Fruit fly (Drosophila melanogaster) whole organism, adult: ENCODE data around the gene eIF3i.

Experiments used
- CG11617 ChIP-seq: fragments of 200-800 bp; sonication (Bioruptor generic); optimal IDR thresholded peaks from 2 replicates; lab custom pipeline; 2017; ENCODE audit warnings: mild to moderate bottlenecking, missing biosample characterization, missing genetic modification reagents, missing genetic modification characterization
- CG12768 ChIP-seq: fragments of 200-800 bp; sonication (Bioruptor generic); optimal IDR thresholded peaks from 2 replicates; lab custom pipeline; 2017; ENCODE audit warnings: missing biosample characterization, missing genetic modification characterization, mild to moderate bottlenecking, moderate library complexity, missing genetic modification reagents
- CG14711 ChIP-seq: fragments of 200-800 bp; sonication (Bioruptor generic); optimal IDR thresholded peaks from 2 replicates; lab custom pipeline; 2018; ENCODE audit warnings: missing biosample characterization, mild to moderate bottlenecking, missing genetic modification characterization, moderate library complexity
- CG1620 ChIP-seq: fragments of 200-800 bp; sonication (Bioruptor generic); optimal IDR thresholded peaks from 2 replicates; lab custom pipeline; 2016; ENCODE audit warnings: missing biosample characterization, missing genetic modification characterization
- CG33017 ChIP-seq: fragments of 200-800 bp; sonication (Bioruptor generic); optimal IDR thresholded peaks from 2 replicates; lab custom pipeline; 2018; ENCODE audit warnings: missing biosample characterization, mild to moderate bottlenecking, missing genetic modification characterization, moderate library complexity
- CG5204 ChIP-seq: fragments of 200-800 bp; sonication (Bioruptor generic); optimal IDR thresholded peaks from 2 replicates; lab custom pipeline; 2016; ENCODE audit warnings: missing biosample characterization, missing genetic modification characterization
- CG7045 ChIP-seq: fragments of 200-800 bp; sonication (Bioruptor generic); optimal IDR thresholded peaks from 2 replicates; lab custom pipeline; 2017; ENCODE audit warnings: missing biosample characterization, mild to moderate bottlenecking, missing genetic modification characterization
- CG7101 ChIP-seq: fragments of 200-800 bp; sonication (Bioruptor generic); optimal IDR thresholded peaks from 2 replicates; lab custom pipeline; 2018; ENCODE audit warnings: missing biosample characterization, mild to moderate bottlenecking, missing genetic modification characterization, moderate library complexity
- Clk ChIP-seq: fragments of 200-800 bp; sonication (Bioruptor generic); optimal IDR thresholded peaks from 2 replicates; lab custom pipeline; 2017; ENCODE audit warnings: missing biosample characterization, missing genetic modification characterization
- Crg-1 ChIP-seq: fragments of 200-800 bp; sonication (Bioruptor generic); optimal IDR thresholded peaks from 2 replicates; lab custom pipeline; 2016; ENCODE audit warnings: missing biosample characterization, missing genetic modification characterization
- Hr96 ChIP-seq: fragments of 200-800 bp; sonication (Bioruptor generic); optimal IDR thresholded peaks from 2 replicates; lab custom pipeline; 2016; ENCODE audit warnings: missing biosample characterization, missing genetic modification characterization
- Mnt ChIP-seq: fragments of 200-800 bp; sonication (Bioruptor generic); optimal IDR thresholded peaks from 2 replicates; lab custom pipeline; 2016; ENCODE audit warnings: missing biosample characterization, mild to moderate bottlenecking, missing genetic modification characterization
- bab1 ChIP-seq: fragments of 200-800 bp; sonication (Bioruptor generic); optimal IDR thresholded peaks from 3 replicates; lab custom pipeline; 2019; ENCODE audit warnings: missing biosample characterization, mild to moderate bottlenecking, missing genetic modification characterization, moderate library complexity
- cic ChIP-seq: fragments of 200-800 bp; sonication (Bioruptor generic); optimal IDR thresholded peaks from 2 replicates; lab custom pipeline; 2017; ENCODE audit warnings: missing biosample characterization, mild to moderate bottlenecking, missing genetic modification characterization, moderate library complexity
- cnc ChIP-seq, 2 experiments: fragments of >200 bp; optimal IDR thresholded peaks; 2 replicates each; lab custom pipeline; 2017
- kay ChIP-seq: fragments of 200-800 bp; sonication (Bioruptor generic); peaks from one replicate; lab custom pipeline; 2016; ENCODE audit warnings: missing biosample characterization, missing genetic modification characterization, borderline replicate concordance
- ovo ChIP-seq: fragments of 200-800 bp; sonication (Bioruptor generic); optimal IDR thresholded peaks from 2 replicates; lab custom pipeline; 2016; ENCODE audit warnings: missing biosample characterization, missing genetic modification characterization
- pad ChIP-seq: fragments of 200-800 bp; sonication (Bioruptor generic); optimal IDR thresholded peaks from 3 replicates; lab custom pipeline; 2017; ENCODE audit warnings: missing biosample characterization, missing genetic modification characterization, mild to moderate bottlenecking, moderate library complexity, missing genetic modification reagents
- tj ChIP-seq: fragments of 200-800 bp; sonication (Bioruptor generic); optimal IDR thresholded peaks from 3 replicates; lab custom pipeline; 2017; ENCODE audit warnings: missing biosample characterization, mild to moderate bottlenecking, missing genetic modification characterization, moderate library complexity
- toe ChIP-seq: fragments of 200-800 bp; sonication (Bioruptor generic); optimal IDR thresholded peaks from 2 replicates; lab custom pipeline; 2016; ENCODE audit warnings: missing biosample characterization, missing genetic modification characterization

The eIF3i gene

dm6 chr2L:5004677-5005463, 37.3 kb upstream of the eIF3i start:
- TF ChIP-seq Clk (GFP tag; lab: Kevin White, UChicago) (peak; percentile 95), CG5204 (GFP tag; lab: Kevin White, UChicago) (peak; percentile 96), pad (GFP tag; lab: Kevin White, UChicago) (peak; percentile 80), CG7045 (GFP tag; lab: Kevin White, UChicago) (peak; percentile 97), CG14711 (tag; lab: Kevin White, UChicago) (peak; percentile 90), Crg-1 (peak; percentile 89), bab1 (GFP tag; lab: Kevin White, UChicago) (peak; percentile 89), Mnt (GFP tag; lab: Kevin White, UChicago) (peak; percentile 76), tj (peak; percentile 48), Hr96 (GFP tag; lab: Kevin White, UChicago) (peak; percentile 93), cic (GFP tag; lab: Kevin White, UChicago) (peak; percentile 69), cnc (optimal IDR thresholded peaks at IDR 0.05; lab: Kevin White, UChicago) (no peak), CG1620 (peak; percentile 78), CG12768 (GFP tag; lab: Kevin White, UChicago) (peak; percentile 97), toe (GFP tag; lab: Kevin White, UChicago) (peak; percentile 93), CG7101 (tag; lab: Kevin White, UChicago) (peak; percentile 96), kay (GFP tag; lab: Kevin White, UChicago) (no peak), ovo (GFP tag; lab: Kevin White, UChicago) (peak; percentile 31), CG33017 (peak; percentile 96), CG11617 (GFP tag; lab: Kevin White, UChicago) (peak; percentile 88)

DNA sequence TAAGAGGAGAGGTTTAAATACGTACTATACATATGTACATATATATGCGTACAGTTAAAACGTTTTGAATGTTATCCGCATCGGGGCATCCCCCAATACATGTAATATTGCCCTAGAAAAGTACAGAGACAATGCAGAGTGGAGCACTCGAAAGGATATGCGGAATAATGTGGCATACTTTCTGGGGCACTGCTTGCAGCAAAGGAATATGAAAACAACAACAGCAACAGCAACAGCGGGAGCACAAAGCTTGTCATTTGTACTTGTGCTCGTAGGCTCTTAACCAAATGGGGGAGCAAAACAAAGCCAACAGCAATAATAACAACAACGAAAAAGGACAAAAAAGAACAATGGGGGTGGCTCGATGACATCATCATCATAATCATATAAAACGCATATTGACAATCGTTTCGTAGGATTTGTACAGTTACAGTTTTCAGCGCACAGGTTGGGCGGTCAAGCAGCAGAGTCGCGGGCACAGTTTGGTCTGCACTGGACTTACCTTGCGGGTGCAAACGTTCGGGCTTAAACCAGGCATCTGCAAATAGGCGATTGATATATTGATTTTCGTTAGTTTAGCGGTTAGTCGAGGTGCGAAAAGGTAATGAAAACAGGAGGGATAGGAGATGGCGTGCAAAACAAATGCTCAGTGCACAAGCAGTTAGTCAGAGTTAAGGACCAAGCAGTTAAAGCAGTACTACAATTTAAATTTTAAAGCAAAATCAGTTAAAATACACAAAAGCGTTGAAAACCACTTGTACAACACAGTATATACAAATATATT, 36.3 kb upstream of the eIF3i start:
- TF ChIP-seq bab1 (GFP tag; lab: Kevin White, UChicago): no peak
- TF ChIP-seq CG11617 (GFP tag; lab: Kevin White, UChicago): no peak
- no peak for TF ChIP-seq kay (GFP tag; lab: Kevin White, UChicago)
- TF ChIP-seq pad (GFP tag; lab: Kevin White, UChicago): no peak
- TF ChIP-seq Clk (GFP tag; lab: Kevin White, UChicago): no peak
- no peak for TF ChIP-seq cic (GFP tag; lab: Kevin White, UChicago)
- no peak for TF ChIP-seq CG7101 (tag; lab: Kevin White, UChicago)
- no peak for TF ChIP-seq CG12768 (GFP tag; lab: Kevin White, UChicago)
- TF ChIP-seq CG5204 (GFP tag; lab: Kevin White, UChicago): no peak
- TF ChIP-seq CG1620: no peak
- no peak for TF ChIP-seq tj
- TF ChIP-seq toe (GFP tag; lab: Kevin White, UChicago): no peak

dm6 chr2L:5002711-5003402, 35.3 kb upstream of the eIF3i start:
- TF ChIP-seq tj (peak; percentile 64), CG5204 (GFP tag; lab: Kevin White, UChicago) (peak; percentile 7), cnc (optimal IDR thresholded peaks at IDR 0.05; lab: Kevin White, UChicago) (no peak), Mnt (GFP tag; lab: Kevin White, UChicago) (peak; percentile 32), CG7101 (tag; lab: Kevin White, UChicago) (peak; percentile 76), bab1 (GFP tag; lab: Kevin White, UChicago) (peak; percentile 10), CG11617 (GFP tag; lab: Kevin White, UChicago) (peak; percentile 54), cic (GFP tag; lab: Kevin White, UChicago) (peak; percentile 70), CG12768 (GFP tag; lab: Kevin White, UChicago) (peak; percentile 82), toe (GFP tag; lab: Kevin White, UChicago) (peak; percentile 25), pad (GFP tag; lab: Kevin White, UChicago) (peak; percentile 39), CG7045 (GFP tag; lab: Kevin White, UChicago) (peak; percentile 74), Crg-1 (peak; percentile 29), Clk (GFP tag; lab: Kevin White, UChicago) (peak; percentile 13), ovo (GFP tag; lab: Kevin White, UChicago) (no peak), CG1620 (no peak), Hr96 (GFP tag; lab: Kevin White, UChicago) (peak; percentile 36), CG33017 (peak; percentile 85), kay (GFP tag; lab: Kevin White, UChicago) (peak; percentile 97), CG14711 (tag; lab: Kevin White, UChicago) (peak; percentile 52)

- TF ChIP-seq CG11617 (GFP tag; lab: Kevin White, UChicago): no peak
- no peak for TF ChIP-seq Crg-1
- TF ChIP-seq Clk (GFP tag; lab: Kevin White, UChicago): no peak
- no peak for TF ChIP-seq cic (GFP tag; lab: Kevin White, UChicago)
These were observed 34.5 kb upstream of the eIF3i start for dm6 chr2L:5002031-5002430.

DNA sequence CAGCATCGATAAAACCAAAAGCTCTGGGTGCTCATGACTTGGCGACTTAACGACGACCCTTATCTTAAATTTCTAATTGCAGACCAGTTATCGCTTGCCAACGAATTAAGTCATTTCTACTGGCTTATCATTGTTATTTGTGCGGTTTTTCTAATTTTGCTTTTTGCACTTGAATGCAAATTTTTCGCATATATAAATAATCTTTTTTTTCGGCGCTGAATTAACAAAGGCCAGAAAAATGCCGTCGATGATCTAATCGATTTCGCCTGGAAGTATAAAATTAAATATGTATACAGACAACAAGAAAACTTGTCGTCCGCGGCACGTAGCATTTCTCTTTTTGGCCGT, 34.0 kb upstream of the eIF3i start:
- TF ChIP-seq Crg-1 (no peak), kay (GFP tag; lab: Kevin White, UChicago) (peak; percentile 41)
